Worm (Caenorhabditis elegans) whole organism, mixed stage, embryonic: ENCODE measurements around the gene cht-2.

Experiments
- M03D4.4 ChIP-seq: sonication (generic microtip); optimal IDR thresholded peaks from 2 replicates; lab custom pipeline; 2017; ENCODE audit warnings: mild to moderate bottlenecking, missing genetic modification characterization, missing compliant biosample characterization
- bed-3 ChIP-seq: fragments of 200-800 bp; sonication (Bioruptor generic); optimal IDR thresholded peaks from 3 replicates; lab custom pipeline; 2018; ENCODE audit warnings: mild to moderate bottlenecking, missing genetic modification characterization, moderate library complexity, missing compliant biosample characterization
- blmp-1 ChIP-seq: fragments of 150-350 bp; optimal IDR thresholded peaks from 2 replicates; lab custom pipeline; 2014; ENCODE audit warnings: missing biosample characterization, missing genetic modification characterization
- ceh-39 ChIP-seq: fragments of 150-350 bp; optimal IDR thresholded peaks from 2 replicates; lab custom pipeline; 2014; ENCODE audit warnings: missing biosample characterization, missing genetic modification characterization
- ceh-43 ChIP-seq: fragments of 200-800 bp; sonication (Bioruptor generic); optimal IDR thresholded peaks from 2 replicates; lab custom pipeline; 2018; ENCODE audit warnings: mild to moderate bottlenecking, missing genetic modification characterization, moderate library complexity, missing compliant biosample characterization
- ceh-83 ChIP-seq: fragments of 200-800 bp; sonication (Bioruptor generic); optimal IDR thresholded peaks from 2 replicates; lab custom pipeline; 2018; ENCODE audit warnings: mild to moderate bottlenecking, missing genetic modification characterization, missing compliant biosample characterization
- ces-1 ChIP-seq: fragments of 150-350 bp; optimal IDR thresholded peaks from 2 replicates; lab custom pipeline; 2014; ENCODE audit warnings: missing biosample characterization, missing genetic modification reagents, missing genetic modification characterization
- cnd-1 ChIP-seq: fragments of 200-800 bp; sonication (Bioruptor generic); optimal IDR thresholded peaks from 2 replicates; lab custom pipeline; 2018; ENCODE audit warnings: mild to moderate bottlenecking, missing genetic modification characterization, missing compliant biosample characterization
- drap-1 ChIP-seq: fragments of 200-800 bp; sonication (Bioruptor generic); optimal IDR thresholded peaks from 3 replicates; lab custom pipeline; 2018; ENCODE audit warnings: mild to moderate bottlenecking, missing genetic modification characterization, missing compliant biosample characterization
- elt-1 ChIP-seq: sonication (generic microtip); optimal IDR thresholded peaks from 2 replicates; lab custom pipeline; 2017; ENCODE audit warnings: missing genetic modification characterization, mild to moderate bottlenecking, missing compliant biosample characterization, antibody characterized with exemption, moderate library complexity, borderline replicate concordance; ENCODE audit not compliant: insufficient read depth
- elt-3 ChIP-seq: fragments of 150-350 bp; optimal IDR thresholded peaks from 2 replicates; lab custom pipeline; 2014; ENCODE audit warnings: missing biosample characterization, missing genetic modification characterization
- flh-1 ChIP-seq: fragments of 200-800 bp; sonication (Bioruptor generic); optimal IDR thresholded peaks from 2 replicates; lab custom pipeline; 2018; ENCODE audit warnings: mild to moderate bottlenecking, missing genetic modification characterization, moderate library complexity, missing compliant biosample characterization
- ham-2 ChIP-seq: fragments of 200-800 bp; sonication (Bioruptor generic); optimal IDR thresholded peaks from 2 replicates; lab custom pipeline; 2018; ENCODE audit warnings: mild to moderate bottlenecking, missing genetic modification characterization, missing compliant biosample characterization
- hlh-1 ChIP-seq: fragments of 150-350 bp; optimal IDR thresholded peaks from 2 replicates; lab custom pipeline; 2014; ENCODE audit warnings: missing biosample characterization, missing genetic modification reagents, missing genetic modification characterization
- lin-13 ChIP-seq: fragments of 150-350 bp; optimal IDR thresholded peaks from 2 replicates; lab custom pipeline; 2014; ENCODE audit warnings: missing biosample characterization, missing genetic modification characterization
- lin-32 ChIP-seq: fragments of 200-800 bp; sonication (Bioruptor generic); optimal IDR thresholded peaks from 2 replicates; lab custom pipeline; 2018; ENCODE audit warnings: mild to moderate bottlenecking, missing genetic modification characterization, missing compliant biosample characterization
- lsy-2 ChIP-seq: fragments of 150-350 bp; optimal IDR thresholded peaks from 2 replicates; lab custom pipeline; 2014; ENCODE audit warnings: missing biosample characterization, missing genetic modification characterization
- mab-5 ChIP-seq: fragments of 150-350 bp; optimal IDR thresholded peaks from 2 replicates; lab custom pipeline; 2014; ENCODE audit warnings: missing biosample characterization, missing genetic modification characterization
- mep-1 ChIP-seq: fragments of 150-350 bp; optimal IDR thresholded peaks from 2 replicates; lab custom pipeline; 2017; ENCODE audit warnings: missing biosample characterization, missing genetic modification reagents, missing genetic modification characterization, inconsistent platforms
- mls-2 ChIP-seq: sonication (generic microtip); optimal IDR thresholded peaks from 2 replicates; lab custom pipeline; 2016; ENCODE audit warnings: mild to moderate bottlenecking, missing genetic modification characterization, moderate library complexity, missing compliant biosample characterization
- nhr-12 ChIP-seq: fragments of 150-350 bp; optimal IDR thresholded peaks from 2 replicates; lab custom pipeline; 2014; ENCODE audit warnings: missing biosample characterization, missing genetic modification characterization
- nhr-2 ChIP-seq: fragments of 150-350 bp; optimal IDR thresholded peaks from 2 replicates; lab custom pipeline; 2014; ENCODE audit warnings: missing biosample characterization, missing genetic modification characterization
- nhr-237 ChIP-seq: fragments of 150-350 bp; optimal IDR thresholded peaks from 2 replicates; lab custom pipeline; 2014; ENCODE audit warnings: missing biosample characterization, missing genetic modification characterization
- nhr-28 ChIP-seq: fragments of 150-350 bp; optimal IDR thresholded peaks from 2 replicates; lab custom pipeline; 2014; ENCODE audit warnings: missing biosample characterization, missing genetic modification characterization
- nhr-76 ChIP-seq: sonication (generic microtip); optimal IDR thresholded peaks from 2 replicates; lab custom pipeline; 2017; ENCODE audit warnings: missing biosample characterization, missing genetic modification characterization
- pha-4 ChIP-seq: fragments of 150-350 bp; optimal IDR thresholded peaks from 2 replicates; lab custom pipeline; 2018; ENCODE audit warnings: missing biosample characterization, missing genetic modification reagents, missing genetic modification characterization
- sem-2 ChIP-seq: fragments of 200-800 bp; sonication (Bioruptor generic); optimal IDR thresholded peaks from 2 replicates; lab custom pipeline; 2018; ENCODE audit warnings: mild to moderate bottlenecking, missing genetic modification characterization, missing compliant biosample characterization
- snpc-4 ChIP-seq: fragments of 150-350 bp; optimal IDR thresholded peaks from 2 replicates; lab custom pipeline; 2014; ENCODE audit warnings: missing biosample characterization, missing genetic modification characterization
- sptf-1 ChIP-seq: sonication (generic microtip); optimal IDR thresholded peaks from 2 replicates; lab custom pipeline; 2017; ENCODE audit warnings: mild to moderate bottlenecking, missing genetic modification characterization, moderate library complexity, missing compliant biosample characterization
- tbx-8 ChIP-seq: fragments of 200-800 bp; sonication (Bioruptor generic); optimal IDR thresholded peaks from 2 replicates; lab custom pipeline; 2018; ENCODE audit warnings: mild to moderate bottlenecking, missing genetic modification characterization, moderate library complexity, missing compliant biosample characterization
- unc-120 ChIP-seq: sonication (generic microtip); optimal IDR thresholded peaks from 2 replicates; lab custom pipeline; 2017; ENCODE audit warnings: missing genetic modification characterization, missing compliant biosample characterization; ENCODE audit not compliant: poor library complexity, severe bottlenecking
- unc-39 ChIP-seq: fragments of 150-350 bp; optimal IDR thresholded peaks from 2 replicates; lab custom pipeline; 2014; ENCODE audit warnings: missing biosample characterization, missing genetic modification characterization
- unc-62 ChIP-seq: fragments of 150-350 bp; optimal IDR thresholded peaks from 2 replicates; lab custom pipeline; 2014; ENCODE audit warnings: missing biosample characterization, missing genetic modification reagents, missing genetic modification characterization
- zip-8 ChIP-seq: fragments of 150-350 bp; optimal IDR thresholded peaks from 2 replicates; lab custom pipeline; 2014; ENCODE audit warnings: missing biosample characterization, missing genetic modification characterization
- ztf-11 ChIP-seq: fragments of 150-350 bp; optimal IDR thresholded peaks from 2 replicates; lab custom pipeline; 2014; ENCODE audit warnings: missing biosample characterization, missing genetic modification characterization

cht-2 gene

DNA sequence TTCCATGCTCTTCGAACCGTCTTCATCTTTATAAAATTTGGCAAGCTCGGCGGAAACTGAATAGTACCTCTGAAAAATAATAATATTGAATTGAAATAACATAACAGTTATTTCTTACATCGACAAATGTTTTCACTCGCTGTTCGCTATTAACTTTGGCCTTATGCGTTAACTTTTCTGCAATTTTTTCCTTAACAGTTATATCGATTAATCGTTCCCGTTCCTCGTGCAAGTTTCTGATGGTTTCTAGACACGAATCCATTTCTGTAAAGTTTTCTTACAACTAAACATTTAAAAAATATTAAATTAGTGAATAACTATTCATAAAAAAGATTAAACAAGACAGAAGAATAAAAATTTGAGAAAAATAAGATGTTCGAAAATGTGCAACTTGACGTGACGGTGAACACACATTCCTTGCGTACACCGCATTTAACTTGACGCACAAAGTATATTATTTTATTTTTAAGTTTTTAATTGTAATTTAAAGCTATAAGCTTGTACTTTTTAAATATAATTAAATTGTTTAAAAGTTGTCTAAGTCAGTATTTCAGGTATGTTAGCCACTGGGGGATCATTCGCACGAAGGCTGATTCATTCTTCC lies 4.5 kb downstream of the cht-2 start, which contains the start of the genes prp-9 and mrps-18B:
Gene prp-9, minus strand, starts transcription at position 264 of the 604 bp plus-strand sequence.
Gene mrps-18B, plus strand, starts transcription at position 549 of the 604 bp plus-strand sequence.
- no peak for TF ChIP-seq unc-120 (tag; lab: Kevin White, UChicago)
- peak; percentile 30 for TF ChIP-seq lsy-2 (tag; lab: Kevin White, UChicago)
- TF ChIP-seq tbx-8 (GFP tag; lab: Kevin White, UChicago), result no peak

DNA sequence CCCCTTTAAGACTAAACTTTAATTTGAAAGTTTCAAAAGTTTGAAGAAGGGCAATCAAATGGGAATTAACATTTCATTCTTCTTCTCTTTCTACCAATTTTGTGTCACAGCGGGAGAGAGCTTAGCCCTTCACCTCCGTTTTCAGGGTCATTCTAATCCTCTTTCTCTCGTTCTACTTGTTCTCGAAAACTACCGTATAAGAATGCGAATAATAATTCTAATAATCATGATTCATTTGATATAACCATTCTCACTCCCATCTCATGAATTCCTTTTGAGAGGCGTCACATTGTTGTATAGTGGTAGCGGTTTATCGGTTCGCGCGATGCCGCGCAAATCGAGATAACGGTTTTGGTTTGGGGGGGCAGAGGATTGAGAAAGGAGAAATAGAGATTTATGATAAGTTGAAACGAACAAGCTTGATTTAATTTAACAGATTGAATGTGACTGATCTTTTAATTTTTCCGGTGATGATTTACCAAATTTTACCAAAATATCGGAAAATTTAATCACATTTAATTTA lies 8.5 kb downstream of the cht-2 start:
- TF ChIP-seq mep-1 (no peak), lsy-2 (tag; lab: Kevin White, UChicago) (no peak), blmp-1 (no peak), sptf-1 (tag; lab: Kevin White, UChicago) (no peak), ham-2 (GFP tag; lab: Kevin White, UChicago) (peak; percentile 78), ceh-83 (GFP tag; lab: Kevin White, UChicago) (no peak), elt-1 (tag; lab: Kevin White, UChicago) (peak; percentile 68), nhr-2 (tag; lab: Kevin White, UChicago) (no peak), ztf-11 (no peak), hlh-1 (tag; lab: Kevin White, UChicago) (no peak), ces-1 (GFP tag; lab: Kevin White, UChicago) (no peak), sem-2 (GFP tag; lab: Kevin White, UChicago) (no peak), flh-1 (GFP tag; lab: Kevin White, UChicago) (no peak), drap-1 (GFP tag; lab: Kevin White, UChicago) (no peak)

- TF ChIP-seq mls-2 (tag; lab: Kevin White, UChicago) (no peak), mep-1 (no peak), blmp-1 (no peak), lsy-2 (tag; lab: Kevin White, UChicago) (no peak), nhr-76 (tag; lab: Kevin White, UChicago) (no peak), bed-3 (no peak), nhr-12 (tag; lab: Kevin White, UChicago) (no peak), nhr-2 (tag; lab: Kevin White, UChicago) (no peak), mab-5 (no peak), drap-1 (GFP tag; lab: Kevin White, UChicago) (no peak), ces-1 (GFP tag; lab: Kevin White, UChicago) (no peak), elt-1 (tag; lab: Kevin White, UChicago) (no peak), unc-62 (GFP tag; lab: Kevin White, UChicago) (no peak), elt-3 (no peak), unc-120 (tag; lab: Kevin White, UChicago) (no peak), tbx-8 (GFP tag; lab: Kevin White, UChicago) (no peak), ceh-43 (GFP tag; lab: Kevin White, UChicago) (no peak), lin-13 (no peak), cnd-1 (tag; lab: Kevin White, UChicago) (no peak), snpc-4 (tag; lab: Kevin White, UChicago) (no peak)
These were observed 10.5 kb downstream of the cht-2 start, which contains the start of gene gldi-7 for ce11 chrII:8531181-8531759. Gene gldi-7, minus strand, starts transcription at chrII:8531222.

DNA sequence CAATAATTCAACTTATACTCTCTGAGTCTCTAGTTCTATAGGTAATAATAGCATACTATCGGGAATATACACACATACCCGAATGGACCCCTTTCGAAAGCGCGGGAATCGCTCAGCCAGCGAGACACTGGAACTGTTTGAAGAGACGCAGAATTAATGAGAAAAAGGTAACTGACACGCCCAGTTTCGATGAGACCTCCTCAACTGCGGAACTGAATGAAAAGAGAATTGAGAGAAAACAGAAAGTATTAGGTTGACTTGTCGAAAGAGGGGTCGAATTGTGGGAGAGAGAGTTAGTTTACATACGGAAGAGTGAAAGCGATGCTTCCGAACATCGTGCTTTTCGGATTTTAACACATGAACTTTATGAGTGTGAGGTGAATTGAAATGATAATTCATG lies 11.3 kb downstream of the cht-2 start:
- TF ChIP-seq elt-1 (tag; lab: Kevin White, UChicago) (no peak), nhr-12 (tag; lab: Kevin White, UChicago) (no peak), snpc-4 (tag; lab: Kevin White, UChicago) (no peak), tbx-8 (GFP tag; lab: Kevin White, UChicago) (no peak), blmp-1 (peak; percentile 62), mep-1 (no peak), mls-2 (tag; lab: Kevin White, UChicago) (no peak), pha-4 (tag; lab: Kevin White, UChicago) (peak; percentile 5), lin-32 (GFP tag; lab: Kevin White, UChicago) (no peak), unc-120 (tag; lab: Kevin White, UChicago) (no peak), ceh-39 (tag; lab: Kevin White, UChicago) (no peak), unc-39 (tag; lab: Kevin White, UChicago) (no peak), hlh-1 (tag; lab: Kevin White, UChicago) (no peak), drap-1 (GFP tag; lab: Kevin White, UChicago) (no peak), bed-3 (no peak), cnd-1 (tag; lab: Kevin White, UChicago) (no peak), ham-2 (GFP tag; lab: Kevin White, UChicago) (peak; percentile 56), ztf-11 (no peak), M03D4.4 (no peak), lsy-2 (tag; lab: Kevin White, UChicago) (no peak), ceh-43 (GFP tag; lab: Kevin White, UChicago) (no peak), nhr-28 (no peak), nhr-237 (tag; lab: Kevin White, UChicago) (no peak), zip-8 (tag; lab: Kevin White, UChicago) (no peak), flh-1 (GFP tag; lab: Kevin White, UChicago) (no peak), ces-1 (GFP tag; lab: Kevin White, UChicago) (no peak)
